Worm (Caenorhabditis elegans) whole organism, young adult: ENCODE results near the gene hel-1.

Experiments
- B0261.1 ChIP-seq: sonication (generic microtip); optimal IDR thresholded peaks from 2 replicates; lab custom pipeline; 2016; ENCODE audit warnings: mild to moderate bottlenecking, missing genetic modification characterization, moderate library complexity, missing compliant biosample characterization
- F39B2.1 ChIP-seq: fragments of 200-800 bp; sonication (Bioruptor generic); IDR thresholded peaks from 2 replicates; pipeline ENCODE4 v1.3.6; 2022; ENCODE audit warnings: missing genetic modification reagents, missing genetic modification characterization, missing compliant biosample characterization
- F49E8.2 ChIP-seq: sonication (generic microtip); optimal IDR thresholded peaks from 3 replicates; lab custom pipeline; 2017; ENCODE audit warnings: missing genetic modification characterization, mild to moderate bottlenecking, missing compliant biosample characterization, antibody characterized with exemption, moderate library complexity; ENCODE audit not compliant: insufficient read depth
- F55B11.4 ChIP-seq: sonication (generic microtip); optimal IDR thresholded peaks from 2 replicates; lab custom pipeline; 2016; ENCODE audit warnings: missing compliant biosample characterization, missing genetic modification characterization, borderline replicate concordance; ENCODE audit not compliant: insufficient read depth
- K11D2.4 ChIP-seq: fragments of 200-800 bp; sonication (Bioruptor generic); IDR thresholded peaks from 2 replicates; pipeline ENCODE4 v1.3.6; 2022; ENCODE audit warnings: missing genetic modification reagents, missing genetic modification characterization, missing compliant biosample characterization
- T26A5.8 ChIP-seq: sonication (generic microtip); optimal IDR thresholded peaks from 2 replicates; lab custom pipeline; 2016; ENCODE audit warnings: missing genetic modification characterization, missing compliant biosample characterization
- Y53G8AR.9 ChIP-seq: fragments of 200-800 bp; sonication (Bioruptor generic); conservative IDR thresholded peaks from 2 replicates; pipeline ENCODE4 v1.3.6; 2022; ENCODE audit warnings: missing genetic modification reagents, missing genetic modification characterization, missing compliant biosample characterization
- Y67H2A.10 ChIP-seq: fragments of 200-800 bp; sonication (Bioruptor generic); conservative IDR thresholded peaks from 2 replicates; pipeline ENCODE4 v1.3.6; 2022; ENCODE audit warnings: missing genetic modification reagents, missing genetic modification characterization, missing compliant biosample characterization
- ama-1 ChIP-seq, 3 experiments: fragments of 150-350 bp in 1 of 3; sonication (generic microtip) in 2 of 3; optimal IDR thresholded peaks; 2 replicates each; lab custom pipeline; 2014 to 2018; ENCODE audit warnings: missing biosample characterization in 2 of 3, missing genetic modification characterization in 2 of 3, missing genetic modification reagents in 2 of 3
- aptf-2 ChIP-seq: fragments of 200-800 bp; sonication (Bioruptor generic); conservative IDR thresholded peaks from 2 replicates; pipeline ENCODE4 v1.3.6; 2022; ENCODE audit warnings: missing genetic modification reagents, missing genetic modification characterization, missing compliant biosample characterization
- attf-6 ChIP-seq: fragments of 200-800 bp; sonication (Bioruptor generic); IDR thresholded peaks from 2 replicates; pipeline ENCODE4 v1.3.6; 2022; ENCODE audit warnings: missing genetic modification reagents, missing genetic modification characterization, missing compliant biosample characterization
- cebp-1 ChIP-seq, 2 experiments: fragments of 200-800 bp in 1 of 2; sonication (Bioruptor generic) in 1 of 2; sonication (generic microtip) in 1 of 2; IDR thresholded peaks in 1 of 2; optimal IDR thresholded peaks in 1 of 2; 2 replicates each; pipeline versions ENCODE4 v1.3.6 to Lab custom; 2017 to 2022; ENCODE audit warnings: missing compliant biosample characterization in 2 of 2, missing genetic modification characterization in 2 of 2, mild to moderate bottlenecking in 1 of 2, missing genetic modification reagents in 1 of 2, moderate library complexity in 1 of 2
- ceh-100 ChIP-seq: fragments of 200-800 bp; sonication (Bioruptor generic); IDR thresholded peaks from 2 replicates; pipeline ENCODE4 v1.3.6; 2022; ENCODE audit warnings: missing genetic modification reagents, missing genetic modification characterization, missing compliant biosample characterization
- ceh-79 ChIP-seq: sonication (generic microtip); optimal IDR thresholded peaks from 2 replicates; lab custom pipeline; 2017; ENCODE audit warnings: mild to moderate bottlenecking, missing genetic modification characterization, missing compliant biosample characterization
- chd-7 ChIP-seq: sonication (generic microtip); optimal IDR thresholded peaks from 2 replicates; lab custom pipeline; 2016; ENCODE audit warnings: mild to moderate bottlenecking, missing genetic modification characterization, moderate library complexity, missing compliant biosample characterization
- dox-1 ChIP-seq: fragments of 200-800 bp; sonication (Bioruptor generic); IDR thresholded peaks from 2 replicates; pipeline ENCODE4 v1.3.6; 2022; ENCODE audit warnings: missing genetic modification reagents, missing genetic modification characterization, missing compliant biosample characterization
- efl-1 ChIP-seq: fragments of 150-350 bp; optimal IDR thresholded peaks from 2 replicates; lab custom pipeline; 2014; ENCODE audit warnings: missing biosample characterization, missing genetic modification reagents, missing genetic modification characterization
- ets-4 ChIP-seq: fragments of 200-800 bp; sonication (Bioruptor generic); optimal IDR thresholded peaks from 2 replicates; lab custom pipeline; 2018; ENCODE audit warnings: mild to moderate bottlenecking, missing genetic modification characterization, missing compliant biosample characterization
- fkh-3 ChIP-seq: sonication (generic microtip); optimal IDR thresholded peaks from 2 replicates; lab custom pipeline; 2016; ENCODE audit warnings: mild to moderate bottlenecking, missing genetic modification characterization, missing compliant biosample characterization
- him-1 ChIP-seq: sonication (generic microtip); optimal IDR thresholded peaks from 2 replicates; lab custom pipeline; 2016; ENCODE audit warnings: missing genotype, missing genetic modification reagents, missing genetic modification characterization, missing compliant biosample characterization
- hlh-12 ChIP-seq: sonication (generic microtip); optimal IDR thresholded peaks from 2 replicates; lab custom pipeline; 2016; ENCODE audit warnings: missing genetic modification characterization, missing compliant biosample characterization
- hsf-1 ChIP-seq: fragments of 200-800 bp; sonication (Bioruptor generic); IDR thresholded peaks from 2 replicates; pipeline ENCODE4 v1.3.6; 2022; ENCODE audit warnings: missing genetic modification reagents, missing genetic modification characterization, missing compliant biosample characterization
- let-526 ChIP-seq: fragments of 200-800 bp; sonication (Bioruptor generic); IDR thresholded peaks from 2 replicates; pipeline ENCODE4 v1.3.6; 2022; ENCODE audit warnings: missing genetic modification reagents, missing genetic modification characterization, missing compliant biosample characterization
- lin-35 ChIP-seq, 3 experiments: fragments of 150-350 bp in 2 of 3; sonication (generic microtip) in 1 of 3; optimal IDR thresholded peaks; 2 replicates each; lab custom pipeline; 2014 to 2018; ENCODE audit warnings: missing biosample characterization in 3 of 3, missing genetic modification characterization in 3 of 3, missing genetic modification reagents in 3 of 3
- lir-1 ChIP-seq: fragments of 200-800 bp; sonication (Bioruptor generic); conservative IDR thresholded peaks from 2 replicates; pipeline ENCODE4 v1.3.6; 2022; ENCODE audit warnings: missing genetic modification reagents, missing genetic modification characterization, missing compliant biosample characterization
- lsy-27 ChIP-seq: sonication (generic microtip); optimal IDR thresholded peaks from 2 replicates; lab custom pipeline; 2017; ENCODE audit warnings: missing genetic modification characterization, mild to moderate bottlenecking, missing compliant biosample characterization, antibody characterized with exemption, missing genotype, borderline replicate concordance; ENCODE audit not compliant: insufficient read depth
- mcd-1 ChIP-seq: fragments of 200-800 bp; sonication (Bioruptor generic); IDR thresholded peaks from 2 replicates; pipeline ENCODE4 v1.3.6; 2022; ENCODE audit warnings: missing genetic modification reagents, missing genetic modification characterization, missing compliant biosample characterization
- nfya-1 ChIP-seq: sonication (generic microtip); optimal IDR thresholded peaks from 2 replicates; lab custom pipeline; 2017; ENCODE audit warnings: antibody characterized with exemption, missing compliant biosample characterization, missing genetic modification characterization, borderline replicate concordance; ENCODE audit not compliant: insufficient read depth
- nhr-179 ChIP-seq: sonication (generic microtip); optimal IDR thresholded peaks from 2 replicates; lab custom pipeline; 2016; ENCODE audit warnings: mild to moderate bottlenecking, missing genetic modification characterization, missing compliant biosample characterization
- pbrm-1 ChIP-seq: fragments of 200-800 bp; sonication (Bioruptor generic); IDR thresholded peaks from 2 replicates; pipeline ENCODE4 v1.3.6; 2022; ENCODE audit warnings: missing genetic modification reagents, missing genetic modification characterization, missing compliant biosample characterization
- rcor-1 ChIP-seq: fragments of 200-800 bp; sonication (Bioruptor generic); IDR thresholded peaks from 2 replicates; pipeline ENCODE4 v1.3.6; 2022; ENCODE audit warnings: missing genetic modification reagents, missing genetic modification characterization, missing compliant biosample characterization
- rec-8 ChIP-seq, 2 experiments: sonication (generic microtip); optimal IDR thresholded peaks; 2 replicates each; lab custom pipeline; 2016; ENCODE audit warnings: mild to moderate bottlenecking in 2 of 2, missing genetic modification characterization in 2 of 2, missing genetic modification reagents in 2 of 2, missing genotype in 2 of 2, missing biosample characterization in 1 of 2, missing compliant biosample characterization in 1 of 2, moderate library complexity in 1 of 2
- repo-1 ChIP-seq: sonication (generic microtip); optimal IDR thresholded peaks from 2 replicates; lab custom pipeline; 2017; ENCODE audit warnings: mild to moderate bottlenecking, missing genetic modification characterization, missing compliant biosample characterization
- sdz-38 ChIP-seq: sonication (generic microtip); optimal IDR thresholded peaks from 2 replicates; lab custom pipeline; 2016; ENCODE audit warnings: missing genotype, missing genetic modification characterization, missing compliant biosample characterization
- sea-2 ChIP-seq: fragments of 200-800 bp; sonication (Bioruptor generic); IDR thresholded peaks from 2 replicates; pipeline ENCODE4 v1.3.6; 2022; ENCODE audit warnings: missing genetic modification characterization, missing compliant biosample characterization
- snpc-1.3 ChIP-seq: sonication (generic microtip); optimal IDR thresholded peaks from 2 replicates; lab custom pipeline; 2017; ENCODE audit warnings: missing genetic modification characterization, mild to moderate bottlenecking, missing compliant biosample characterization, antibody characterized with exemption, moderate library complexity, missing genotype, missing genetic modification reagents; ENCODE audit not compliant: insufficient read depth
- somi-1 ChIP-seq: fragments of 200-800 bp; sonication (Bioruptor generic); optimal IDR thresholded peaks from 2 replicates; lab custom pipeline; 2018; ENCODE audit warnings: mild to moderate bottlenecking, missing genetic modification characterization, missing compliant biosample characterization
- unc-130 ChIP-seq: sonication (generic microtip); optimal IDR thresholded peaks from 2 replicates; lab custom pipeline; 2016; ENCODE audit warnings: missing genetic modification reagents, missing genetic modification characterization, missing compliant biosample characterization
- unc-62 ChIP-seq: fragments of 150-350 bp; optimal IDR thresholded peaks from 2 replicates; lab custom pipeline; 2014; ENCODE audit warnings: missing biosample characterization, missing genetic modification reagents, missing genetic modification characterization
- xnd-1 ChIP-seq: sonication (generic microtip); optimal IDR thresholded peaks from 2 replicates; lab custom pipeline; 2016; ENCODE audit warnings: missing genotype, missing genetic modification reagents, missing genetic modification characterization, missing compliant biosample characterization
- zfh-2 ChIP-seq: fragments of 200-800 bp; sonication (Bioruptor generic); conservative IDR thresholded peaks from 2 replicates; pipeline ENCODE4 v1.3.6; 2022; ENCODE audit warnings: missing genetic modification reagents, missing genetic modification characterization, missing compliant biosample characterization
- ztf-22 ChIP-seq: fragments of 200-800 bp; sonication (Bioruptor generic); optimal IDR thresholded peaks from 2 replicates; lab custom pipeline; 2018; ENCODE audit warnings: mild to moderate bottlenecking, missing genetic modification characterization, moderate library complexity, missing compliant biosample characterization
- ztf-25 ChIP-seq: fragments of 200-800 bp; sonication (Bioruptor generic); IDR thresholded peaks from 2 replicates; pipeline ENCODE4 v1.3.6; 2022; ENCODE audit warnings: missing genetic modification reagents, missing genetic modification characterization, missing compliant biosample characterization
- ztf-26 ChIP-seq: sonication (generic microtip); optimal IDR thresholded peaks from 2 replicates; lab custom pipeline; 2017; ENCODE audit warnings: missing genetic modification characterization, missing compliant biosample characterization
- ztf-28 ChIP-seq: fragments of 200-800 bp; sonication (Bioruptor generic); IDR thresholded peaks from 2 replicates; pipeline ENCODE4 v1.3.6; 2022; ENCODE audit warnings: missing genetic modification reagents, missing genetic modification characterization, missing compliant biosample characterization

The hel-1 gene

DNA sequence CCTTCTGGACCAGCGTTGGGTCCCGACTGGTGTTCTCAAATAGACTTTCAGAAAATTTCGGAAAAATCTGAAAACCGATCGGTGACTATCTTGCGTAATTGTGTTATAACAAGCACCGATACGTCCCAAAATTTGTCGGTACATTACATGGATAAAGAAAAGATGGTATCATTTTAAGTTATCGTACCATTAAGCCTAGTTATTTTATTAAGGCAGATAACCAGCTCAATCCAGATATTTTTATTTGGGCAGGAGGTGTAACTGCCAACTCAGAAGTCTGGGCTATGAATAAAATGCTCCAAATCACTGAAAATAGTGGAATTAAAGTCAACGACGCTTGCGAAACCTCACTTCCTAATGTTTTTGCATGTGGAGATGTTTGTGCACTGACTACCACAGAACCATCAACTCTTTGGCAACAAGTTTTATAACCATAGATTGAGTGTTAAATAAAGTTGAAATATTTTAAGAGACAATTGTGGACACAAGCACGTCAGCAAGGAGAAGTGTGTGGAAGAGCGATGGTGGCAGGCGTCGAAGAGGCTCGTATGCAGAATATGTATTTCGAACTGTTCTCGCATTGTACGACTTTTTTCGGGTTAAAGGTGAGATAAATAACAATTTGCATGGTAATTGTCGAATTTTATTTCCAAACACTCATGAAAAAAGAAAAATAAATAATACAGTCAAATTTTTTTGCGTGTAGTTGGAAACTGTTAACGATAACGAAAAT, 2.3 kb downstream of the hel-1 start (continued):
- TF ChIP-seq ceh-100 (GFP tag; lab: Robert Waterston, UW) (no peak), ztf-22 (GFP tag; lab: Kevin White, UChicago) (no peak), Y67H2A.10 (GFP tag; lab: Robert Waterston, UW) (no peak), pbrm-1 (GFP tag; lab: Robert Waterston, UW) (no peak), F49E8.2 (tag; lab: Kevin White, UChicago) (peak; percentile 78), nfya-1 (tag; lab: Kevin White, UChicago) (no peak), unc-62 (GFP tag; lab: Kevin White, UChicago) (no peak), hlh-12 (tag; lab: Kevin White, UChicago) (no peak), lsy-27 (no peak), ztf-26 (tag; lab: Kevin White, UChicago) (no peak), ceh-79 (no peak), ztf-28 (no peak), unc-130 (GFP tag; lab: Kevin White, UChicago) (peak; percentile 38), let-526 (no peak), repo-1 (tag; lab: Kevin White, UChicago) (peak; percentile 34), ama-1 (optimal IDR thresholded peaks at IDR 0.05; lab: Kevin White, UChicago) (no peak), ama-1 (GFP tag; optimal IDR thresholded peaks at IDR 0.05; lab: Kevin White, UChicago) (peak in 1 of 2 experiments; percentile 43), zfh-2 (GFP tag; lab: Robert Waterston, UW) (no peak), snpc-1.3 (tag; lab: Kevin White, UChicago) (no peak), chd-7 (no peak), B0261.1 (tag; lab: Kevin White, UChicago) (no peak), Y53G8AR.9 (GFP tag; lab: Robert Waterston, UW) (0 out of 2 replicates have a peak, but pooled peaks have one; percentile 50), K11D2.4 (no peak), lir-1 (GFP tag; lab: Robert Waterston, UW) (no peak), attf-6 (GFP tag; lab: Robert Waterston, UW) (no peak), rec-8 (tag; optimal IDR thresholded peaks at IDR 0.05; lab: Kevin White, UChicago) (peak in 1 of 2 experiments; percentile 17), fkh-3 (tag; lab: Kevin White, UChicago) (no peak), sdz-38 (tag; lab: Kevin White, UChicago) (no peak), ets-4 (GFP tag; lab: Kevin White, UChicago) (no peak), F55B11.4 (no peak), aptf-2 (no peak), somi-1 (no peak), ztf-25 (GFP tag; lab: Robert Waterston, UW) (0 out of 2 replicates have a peak, but pooled peaks have one; percentile 34), xnd-1 (tag; lab: Kevin White, UChicago) (peak; percentile 2), F39B2.1 (GFP tag; lab: Robert Waterston, UW) (no peak), rcor-1 (GFP tag; lab: Robert Waterston, UW) (0 out of 2 replicates have a peak, but pooled peaks have one; percentile 42), dox-1 (GFP tag; lab: Robert Waterston, UW) (no peak)
- TF ChIP-seq, all 124 proteins: peak for 28

DNA sequence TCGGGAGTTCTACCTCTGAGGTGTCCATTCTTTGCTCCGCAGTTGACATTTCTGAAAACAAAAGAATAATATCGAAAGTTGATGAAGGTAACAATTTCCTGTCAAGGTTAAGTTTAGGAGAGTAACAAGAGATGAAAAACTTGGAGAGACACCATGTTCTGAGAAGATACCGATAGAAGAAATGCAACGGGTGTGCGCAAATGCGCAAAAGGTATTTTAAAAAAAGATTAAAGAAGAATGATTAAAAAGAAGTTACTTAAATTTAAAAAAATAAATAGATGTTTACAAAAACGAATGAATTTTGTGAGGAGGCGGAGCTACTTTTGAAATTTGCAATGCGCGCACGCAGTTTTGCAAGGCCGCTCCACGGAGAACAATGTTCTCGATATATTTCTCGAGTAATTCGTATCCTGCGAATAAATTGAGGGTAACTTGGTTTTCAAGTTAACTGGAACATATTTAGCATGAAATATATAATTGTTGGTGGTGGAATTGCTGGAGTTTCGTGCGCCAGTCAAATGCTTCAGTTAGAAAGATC, 3.6 kb downstream of the hel-1 start, which contains the start of the genes ran-3 and C26D10.3:
Gene ran-3 (minus strand): TSS at position 51 of the 538 bp plus-strand sequence.
Gene C26D10.3 (plus strand): TSS at position 385 of the 538 bp plus-strand sequence.
- TF ChIP-seq aptf-2 (no peak), lin-35 (GFP tag; optimal IDR thresholded peaks at IDR 0.05; lab: Kevin White, UChicago) (peak in 1 of 3 experiments; percentile 30), efl-1 (GFP tag; lab: Kevin White, UChicago) (no peak), hlh-12 (tag; lab: Kevin White, UChicago) (no peak), nhr-179 (tag; lab: Kevin White, UChicago) (no peak), him-1 (tag; lab: Kevin White, UChicago) (no peak), T26A5.8 (tag; lab: Kevin White, UChicago) (no peak), hsf-1 (GFP tag; lab: Robert Waterston, UW) (no peak), mcd-1 (0 out of 2 replicates have a peak, but pooled peaks have one; percentile 16), B0261.1 (tag; lab: Kevin White, UChicago) (no peak), cebp-1 (GFP tag; IDR thresholded peaks at IDR 0.05; lab: Robert Waterston, UW) (no peak), cebp-1 (tag; optimal IDR thresholded peaks at IDR 0.05; lab: Kevin White, UChicago) (peak; percentile 43), sea-2 (GFP tag; lab: Robert Waterston, UW) (no peak), ztf-25 (GFP tag; lab: Robert Waterston, UW) (no peak)
